Worm (Caenorhabditis elegans) whole organism, young adult: Measurements from ENCODE around the gene Y71H2AM.6.

Experiments
- B0035.1 ChIP-seq: sonication (generic microtip); optimal IDR thresholded peaks from 2 replicates; lab custom pipeline; 2016; ENCODE audit warnings: missing genetic modification characterization, mild to moderate bottlenecking, missing compliant biosample characterization, missing genotype, missing genetic modification reagents
- D2030.7 ChIP-seq: fragments of 200-800 bp; sonication (Bioruptor generic); IDR thresholded peaks from 2 replicates; pipeline ENCODE4 v1.3.6; 2022; ENCODE audit warnings: missing genetic modification reagents, missing genetic modification characterization, missing compliant biosample characterization
- F33H1.4 ChIP-seq: fragments of 200-800 bp; sonication (Bioruptor generic); IDR thresholded peaks from 2 replicates; pipeline ENCODE4 v1.3.6; 2022; ENCODE audit warnings: missing genetic modification reagents, missing genetic modification characterization, missing compliant biosample characterization
- F39B2.1 ChIP-seq: fragments of 200-800 bp; sonication (Bioruptor generic); IDR thresholded peaks from 2 replicates; pipeline ENCODE4 v1.3.6; 2022; ENCODE audit warnings: missing genetic modification reagents, missing genetic modification characterization, missing compliant biosample characterization
- F55B11.4 ChIP-seq: sonication (generic microtip); optimal IDR thresholded peaks from 2 replicates; lab custom pipeline; 2016; ENCODE audit warnings: missing compliant biosample characterization, missing genetic modification characterization, borderline replicate concordance; ENCODE audit not compliant: insufficient read depth
- Y53F4B.3 ChIP-seq: fragments of 200-800 bp; sonication (Bioruptor generic); IDR thresholded peaks from 2 replicates; pipeline ENCODE4 v1.3.6; 2022; ENCODE audit warnings: missing genetic modification reagents, missing genetic modification characterization, missing compliant biosample characterization
- Y56A3A.18 ChIP-seq: fragments of 200-800 bp; sonication (Bioruptor generic); IDR thresholded peaks from 2 replicates; pipeline ENCODE4 v1.3.6; 2022; ENCODE audit warnings: missing genetic modification reagents, missing genetic modification characterization, missing compliant biosample characterization
- Y67H2A.10 ChIP-seq: fragments of 200-800 bp; sonication (Bioruptor generic); conservative IDR thresholded peaks from 2 replicates; pipeline ENCODE4 v1.3.6; 2022; ENCODE audit warnings: missing genetic modification reagents, missing genetic modification characterization, missing compliant biosample characterization
- attf-6 ChIP-seq: fragments of 200-800 bp; sonication (Bioruptor generic); IDR thresholded peaks from 2 replicates; pipeline ENCODE4 v1.3.6; 2022; ENCODE audit warnings: missing genetic modification reagents, missing genetic modification characterization, missing compliant biosample characterization
- bed-1 ChIP-seq: fragments of 200-800 bp; sonication (Bioruptor generic); IDR thresholded peaks from 2 replicates; pipeline ENCODE4 v1.3.6; 2022; ENCODE audit warnings: missing genetic modification reagents, missing genetic modification characterization, missing compliant biosample characterization
- bed-2 ChIP-seq: fragments of 200-800 bp; sonication (Bioruptor generic); IDR thresholded peaks from 2 replicates; pipeline ENCODE4 v1.3.6; 2022; ENCODE audit warnings: missing genetic modification reagents, missing genetic modification characterization, missing compliant biosample characterization
- efl-1 ChIP-seq: fragments of 150-350 bp; optimal IDR thresholded peaks from 2 replicates; lab custom pipeline; 2014; ENCODE audit warnings: missing biosample characterization, missing genetic modification reagents, missing genetic modification characterization
- egl-18 ChIP-seq: fragments of 200-800 bp; sonication (Bioruptor generic); IDR thresholded peaks from 2 replicates; pipeline ENCODE4 v1.3.6; 2022; ENCODE audit warnings: missing genetic modification reagents, missing genetic modification characterization, missing compliant biosample characterization
- hmg-1.2 ChIP-seq: fragments of 200-800 bp; sonication (Bioruptor generic); IDR thresholded peaks from 2 replicates; pipeline ENCODE4 v1.3.6; 2022; ENCODE audit warnings: missing genetic modification reagents, missing genetic modification characterization, missing compliant biosample characterization
- hrde-1 ChIP-seq: sonication (generic microtip); optimal IDR thresholded peaks from 2 replicates; lab custom pipeline; 2016; ENCODE audit warnings: missing genetic modification characterization, mild to moderate bottlenecking, missing compliant biosample characterization, moderate library complexity, missing genotype, missing genetic modification reagents, borderline replicate concordance
- hsf-1 ChIP-seq: fragments of 200-800 bp; sonication (Bioruptor generic); IDR thresholded peaks from 2 replicates; pipeline ENCODE4 v1.3.6; 2022; ENCODE audit warnings: missing genetic modification reagents, missing genetic modification characterization, missing compliant biosample characterization
- let-526 ChIP-seq: fragments of 200-800 bp; sonication (Bioruptor generic); IDR thresholded peaks from 2 replicates; pipeline ENCODE4 v1.3.6; 2022; ENCODE audit warnings: missing genetic modification reagents, missing genetic modification characterization, missing compliant biosample characterization
- lin-40 ChIP-seq: sonication (generic microtip); optimal IDR thresholded peaks from 2 replicates; lab custom pipeline; 2016; ENCODE audit warnings: missing genetic modification characterization, mild to moderate bottlenecking, missing compliant biosample characterization, missing genotype, missing genetic modification reagents
- lin-54 ChIP-seq: fragments of 200-800 bp; sonication (Bioruptor generic); optimal IDR thresholded peaks from 2 replicates; lab custom pipeline; 2018; ENCODE audit warnings: mild to moderate bottlenecking, missing genetic modification characterization, missing compliant biosample characterization
- lsl-1 ChIP-seq: fragments of 200-800 bp; sonication (Bioruptor generic); optimal IDR thresholded peaks from 2 replicates; lab custom pipeline; 2018; ENCODE audit warnings: mild to moderate bottlenecking, missing genetic modification characterization, moderate library complexity, missing compliant biosample characterization
- lsy-27 ChIP-seq: sonication (generic microtip); optimal IDR thresholded peaks from 2 replicates; lab custom pipeline; 2017; ENCODE audit warnings: missing genetic modification characterization, mild to moderate bottlenecking, missing compliant biosample characterization, antibody characterized with exemption, missing genotype, borderline replicate concordance; ENCODE audit not compliant: insufficient read depth
- madf-6 ChIP-seq: fragments of 200-800 bp; sonication (Bioruptor generic); IDR thresholded peaks from 2 replicates; pipeline ENCODE4 v1.3.6; 2022; ENCODE audit warnings: missing genetic modification reagents, missing genetic modification characterization, missing compliant biosample characterization
- madf-8 ChIP-seq: fragments of 200-800 bp; sonication (Bioruptor generic); conservative IDR thresholded peaks from 2 replicates; pipeline ENCODE4 v1.3.6; 2022; ENCODE audit warnings: missing genetic modification reagents, missing genetic modification characterization, missing compliant biosample characterization
- mel-28 ChIP-seq: sonication (generic microtip); optimal IDR thresholded peaks from 2 replicates; lab custom pipeline; 2016; ENCODE audit warnings: borderline replicate concordance, mild to moderate bottlenecking, missing genetic modification characterization, missing compliant biosample characterization
- nfyb-1 ChIP-seq: fragments of 200-800 bp; sonication (Bioruptor generic); IDR thresholded peaks from 2 replicates; pipeline ENCODE4 v1.3.6; 2022; ENCODE audit warnings: missing genetic modification reagents, missing genetic modification characterization, missing compliant biosample characterization
- nhr-90 ChIP-seq: sonication (generic microtip); optimal IDR thresholded peaks from 2 replicates; lab custom pipeline; 2016; ENCODE audit warnings: missing genotype, mild to moderate bottlenecking, missing genetic modification characterization, missing compliant biosample characterization
- pha-4 ChIP-seq: fragments of 150-350 bp; sonication (generic microtip); optimal IDR thresholded peaks from 2 replicates; lab custom pipeline; 2014; ENCODE audit warnings: missing biosample characterization, missing genetic modification reagents, missing genetic modification characterization
- repo-1 ChIP-seq: sonication (generic microtip); optimal IDR thresholded peaks from 2 replicates; lab custom pipeline; 2017; ENCODE audit warnings: mild to moderate bottlenecking, missing genetic modification characterization, missing compliant biosample characterization
- rpc-1 ChIP-seq, 2 experiments: fragments of 150-350 bp in 1 of 2; sonication (generic microtip) in 1 of 2; optimal IDR thresholded peaks; 2 replicates each; lab custom pipeline; 2014 to 2018; ENCODE audit warnings: missing biosample characterization in 1 of 2, missing genetic modification characterization in 1 of 2, missing genetic modification reagents in 1 of 2, missing genotype in 1 of 2
- sdz-38 ChIP-seq: sonication (generic microtip); optimal IDR thresholded peaks from 2 replicates; lab custom pipeline; 2016; ENCODE audit warnings: missing genotype, missing genetic modification characterization, missing compliant biosample characterization
- snpc-1.3 ChIP-seq: sonication (generic microtip); optimal IDR thresholded peaks from 2 replicates; lab custom pipeline; 2017; ENCODE audit warnings: missing genetic modification characterization, mild to moderate bottlenecking, missing compliant biosample characterization, antibody characterized with exemption, moderate library complexity, missing genotype, missing genetic modification reagents; ENCODE audit not compliant: insufficient read depth
- snpc-3.4 ChIP-seq: sonication (generic microtip); optimal IDR thresholded peaks from 2 replicates; lab custom pipeline; 2017; ENCODE audit warnings: missing genetic modification characterization, mild to moderate bottlenecking, missing compliant biosample characterization, antibody characterized with exemption, moderate library complexity, missing genotype, missing genetic modification reagents
- snpc-4 ChIP-seq, 5 experiments: fragments of 150-350 bp in 1 of 5; sonication (generic microtip) in 4 of 5; optimal IDR thresholded peaks; 2 replicates each; lab custom pipeline; 2014 to 2018; ENCODE audit warnings: missing genetic modification characterization in 5 of 5, missing biosample characterization in 3 of 5, antibody characterized with exemption in 2 of 5, mild to moderate bottlenecking in 2 of 5, missing compliant biosample characterization in 2 of 5, missing genotype in 2 of 5, moderate library complexity in 2 of 5, missing genetic modification reagents in 1 of 5
- somi-1 ChIP-seq: fragments of 200-800 bp; sonication (Bioruptor generic); optimal IDR thresholded peaks from 2 replicates; lab custom pipeline; 2018; ENCODE audit warnings: mild to moderate bottlenecking, missing genetic modification characterization, missing compliant biosample characterization
- sptf-2 ChIP-seq: fragments of 200-800 bp; sonication (Bioruptor generic); optimal IDR thresholded peaks from 2 replicates; lab custom pipeline; 2018; ENCODE audit warnings: mild to moderate bottlenecking, missing genetic modification characterization, missing compliant biosample characterization
- tbp1 ChIP-seq: fragments of 200-800 bp; sonication (Bioruptor generic); optimal IDR thresholded peaks from 2 replicates; lab custom pipeline; 2018; ENCODE audit warnings: mild to moderate bottlenecking, missing genetic modification characterization, missing compliant biosample characterization
- tbx-9 ChIP-seq: sonication (generic microtip); optimal IDR thresholded peaks from 2 replicates; lab custom pipeline; 2016; ENCODE audit warnings: borderline replicate concordance, missing genetic modification characterization, inconsistent platforms, missing compliant biosample characterization
- tlf-1 ChIP-seq: fragments of 200-800 bp; sonication (Bioruptor generic); optimal IDR thresholded peaks from 2 replicates; lab custom pipeline; 2018; ENCODE audit warnings: mild to moderate bottlenecking, missing genetic modification characterization, missing compliant biosample characterization
- unc-130 ChIP-seq: sonication (generic microtip); optimal IDR thresholded peaks from 2 replicates; lab custom pipeline; 2016; ENCODE audit warnings: missing genetic modification reagents, missing genetic modification characterization, missing compliant biosample characterization
- xnd-1 ChIP-seq: sonication (generic microtip); optimal IDR thresholded peaks from 2 replicates; lab custom pipeline; 2016; ENCODE audit warnings: missing genotype, missing genetic modification reagents, missing genetic modification characterization, missing compliant biosample characterization
- zfh-2 ChIP-seq: fragments of 200-800 bp; sonication (Bioruptor generic); conservative IDR thresholded peaks from 2 replicates; pipeline ENCODE4 v1.3.6; 2022; ENCODE audit warnings: missing genetic modification reagents, missing genetic modification characterization, missing compliant biosample characterization
- ztf-25 ChIP-seq: fragments of 200-800 bp; sonication (Bioruptor generic); IDR thresholded peaks from 2 replicates; pipeline ENCODE4 v1.3.6; 2022; ENCODE audit warnings: missing genetic modification reagents, missing genetic modification characterization, missing compliant biosample characterization
- ztf-28 ChIP-seq: fragments of 200-800 bp; sonication (Bioruptor generic); IDR thresholded peaks from 2 replicates; pipeline ENCODE4 v1.3.6; 2022; ENCODE audit warnings: missing genetic modification reagents, missing genetic modification characterization, missing compliant biosample characterization

Gene Y71H2AM.6

ce11 chrIII:2787979-2788491 is 7.2 kb downstream of the Y71H2AM.6 start, which contains the start of gene tbcc-1:
Gene tbcc-1 (plus strand): TSS chrIII:2788441.
- TF ChIP-seq ztf-28, result no peak
- TF ChIP-seq nhr-90, result no peak
- TF ChIP-seq somi-1, result no peak
- TF ChIP-seq madf-6 (GFP tag; lab: Robert Waterston, UW), result peak; percentile 51; the same call in 1 of the 2 replicates
- TF ChIP-seq snpc-1.3 (tag; lab: Kevin White, UChicago), result no peak
- TF ChIP-seq D2030.7 (GFP tag; lab: Robert Waterston, UW), result no peak
- TF ChIP-seq F33H1.4, result peak; percentile 48; the same call in 1 of the 2 replicates
- peak; percentile 58 for TF ChIP-seq lsl-1 (GFP tag; lab: Kevin White, UChicago)
- TF ChIP-seq rpc-1 (optimal IDR thresholded peaks at IDR 0.05; lab: Kevin White, UChicago), result no peak
- no peak for TF ChIP-seq rpc-1 (tag; optimal IDR thresholded peaks at IDR 0.05; lab: Kevin White, UChicago)
- peak; percentile 8 for TF ChIP-seq snpc-3.4 (tag; lab: Kevin White, UChicago)
- peak; percentile 29 for TF ChIP-seq xnd-1
- TF ChIP-seq Y53F4B.3 (GFP tag; lab: Robert Waterston, UW), result no peak
- no peak for TF ChIP-seq pha-4 (tag; lab: Kevin White, UChicago)
- TF ChIP-seq lsy-27 (tag; lab: Kevin White, UChicago), result no peak
- no peak for TF ChIP-seq B0035.1
- peak; percentile 24 for TF ChIP-seq lin-54 (GFP tag; lab: Kevin White, UChicago)
- peak; percentile 2 for TF ChIP-seq unc-130 (GFP tag; lab: Kevin White, UChicago)
- no peak for TF ChIP-seq bed-1 (GFP tag; lab: Robert Waterston, UW)
- no peak for TF ChIP-seq tlf-1 (GFP tag; lab: Kevin White, UChicago)
- TF ChIP-seq sdz-38 (tag; lab: Kevin White, UChicago), result no peak
- TF ChIP-seq lin-40 (tag; lab: Kevin White, UChicago), result no peak
- TF ChIP-seq tbp1 (GFP tag; lab: Kevin White, UChicago), result peak; percentile 15
- peak; percentile 46 for TF ChIP-seq hrde-1 (tag; lab: Kevin White, UChicago)
- no peak for TF ChIP-seq repo-1
- TF ChIP-seq egl-18, result no peak

- TF ChIP-seq tbx-9 (tag; lab: Kevin White, UChicago), result no peak
- 0 out of 2 replicates have a peak, but pooled peaks have one; percentile 13 for TF ChIP-seq nfyb-1
- TF ChIP-seq zfh-2, result 0 out of 2 replicates have a peak, but pooled peaks have one; percentile 9
Observed at ce11 chrIII:2794057-2794456, 13.2 kb downstream of the Y71H2AM.6 start.

- no peak for TF ChIP-seq F39B2.1
- peak; percentile 40 for TF ChIP-seq lsl-1 (GFP tag; lab: Kevin White, UChicago)
- peak; percentile 76 for TF ChIP-seq hmg-1.2 (GFP tag; lab: Robert Waterston, UW)
- 0 out of 2 replicates have a peak, but pooled peaks have one; percentile 25 for TF ChIP-seq Y56A3A.18 (GFP tag; lab: Robert Waterston, UW)
- no peak for TF ChIP-seq Y67H2A.10 (GFP tag; lab: Robert Waterston, UW)
- TF ChIP-seq madf-8, result no peak
- no peak for TF ChIP-seq F55B11.4
- peak; percentile 57 for TF ChIP-seq D2030.7 (GFP tag; lab: Robert Waterston, UW)
- TF ChIP-seq let-526 (GFP tag; lab: Robert Waterston, UW), result no peak
- TF ChIP-seq mel-28 (tag; lab: Kevin White, UChicago), result no peak
- TF ChIP-seq snpc-4 (GFP tag; optimal IDR thresholded peaks at IDR 0.05; lab: Kevin White, UChicago), result peak; percentile 73
- TF ChIP-seq snpc-4 (tag; optimal IDR thresholded peaks at IDR 0.05; lab: Kevin White, UChicago), result peak in 3 of 4 experiments; percentile 54 to 91 (median 90)
- no peak for TF ChIP-seq bed-2 (GFP tag; lab: Robert Waterston, UW)
- TF ChIP-seq ztf-25, result no peak
- no peak for TF ChIP-seq efl-1 (GFP tag; lab: Kevin White, UChicago)
- peak; percentile 55 for TF ChIP-seq madf-6 (GFP tag; lab: Robert Waterston, UW)
- no peak for TF ChIP-seq hsf-1 (GFP tag; lab: Robert Waterston, UW)
- TF ChIP-seq sptf-2, result no peak
- peak; percentile 73; the same call in 1 of the 2 replicates for TF ChIP-seq attf-6 (GFP tag; lab: Robert Waterston, UW)
- TF ChIP-seq bed-1 (GFP tag; lab: Robert Waterston, UW), result no peak
Observed at ce11 chrIII:2795442-2796023, 14.7 kb downstream of the Y71H2AM.6 start.
